Worm (Caenorhabditis elegans): Measurements from ENCODE around the gene tag-290.

The tag-290 gene

DNA sequence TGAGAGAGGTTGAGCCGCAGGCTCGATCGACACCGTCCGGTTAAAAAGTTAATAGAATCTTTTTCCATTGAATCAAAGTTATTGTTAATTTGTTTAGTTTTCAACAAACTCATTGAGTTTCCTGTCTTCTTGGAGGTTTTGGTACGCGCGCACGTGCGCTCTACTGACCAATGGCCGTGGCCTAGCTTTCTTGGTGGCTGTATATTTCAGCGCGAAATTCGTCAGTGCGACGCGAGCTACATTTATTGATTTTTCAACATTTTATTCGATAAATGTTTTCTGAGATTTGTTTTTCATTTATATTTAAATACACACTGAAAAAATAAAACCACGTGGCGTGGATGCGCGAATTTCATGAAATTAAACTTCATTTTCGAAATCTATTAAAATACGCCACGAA is 31.1 kb downstream of the tag-290 start, which contains the start of gene bir-1 (continued):
- TF ChIP-seq elt-3 (tag; optimal IDR thresholded peaks at IDR 0.05) (peak in 1 of 6 experiments; percentile 4), nhr-71 (tag; optimal IDR thresholded peaks at IDR 0.05) (peak; percentile 79), lin-13 (GFP tag; optimal IDR thresholded peaks at IDR 0.05) (peak; percentile 2), ceh-8 (GFP tag; optimal IDR thresholded peaks at IDR 0.05) (no peak), unc-30 (tag; optimal IDR thresholded peaks at IDR 0.05) (no peak), sptf-1 (tag; optimal IDR thresholded peaks at IDR 0.05) (no peak), dpl-1 (GFP tag; optimal IDR thresholded peaks at IDR 0.05) (peak; percentile 72 to 87 (median 79)), unc-130 (tag; optimal IDR thresholded peaks at IDR 0.05) (peak; percentile 55), C04F5.9 (tag; optimal IDR thresholded peaks at IDR 0.05) (no peak), lsy-2 (tag; optimal IDR thresholded peaks at IDR 0.05) (peak; percentile 52 to 80), egl-27 (tag; optimal IDR thresholded peaks at IDR 0.05) (no peak), nhr-12 (tag; optimal IDR thresholded peaks at IDR 0.05) (no peak), nhr-84 (tag; optimal IDR thresholded peaks at IDR 0.05) (no peak), mef-2 (tag; optimal IDR thresholded peaks at IDR 0.05) (no peak), nhr-90 (tag; optimal IDR thresholded peaks at IDR 0.05; ENCODE audit: poor library complexity) (peak; percentile 49), tbx-2 (tag; optimal IDR thresholded peaks at IDR 0.05) (peak; percentile 68), nhr-77 (tag; optimal IDR thresholded peaks at IDR 0.05) (peak; percentile 18), swsn-7 (tag; optimal IDR thresholded peaks at IDR 0.05) (peak; percentile 54), sup-37 (GFP tag; optimal IDR thresholded peaks at IDR 0.05) (no peak), nhr-19 (GFP tag; conservative IDR thresholded peaks at IDR 0.05) (peak; percentile 21), unc-86 (tag; optimal IDR thresholded peaks at IDR 0.05) (peak; percentile 33), pqm-1 (tag; optimal IDR thresholded peaks at IDR 0.05) (no peak), pag-3 (tag; optimal IDR thresholded peaks at IDR 0.05; ENCODE audit: borderline replicate concordance, insufficient read depth) (peak; percentile 19), elt-2 (tag; optimal IDR thresholded peaks at IDR 0.05) (no peak), isw-1 (GFP tag; IDR thresholded peaks at IDR 0.05) (peak; percentile 60), ceh-82 (tag; optimal IDR thresholded peaks at IDR 0.05) (peak in 1 of 3 experiments; percentile 76), nhr-28 (tag; optimal IDR thresholded peaks at IDR 0.05) (no peak), efl-1 (optimal IDR thresholded peaks at IDR 0.05) (peak; percentile 79 to 85), efl-1 (GFP tag; optimal IDR thresholded peaks at IDR 0.05 in 1 of 2) (peak; percentile 82 to 96), zip-4 (GFP tag; optimal IDR thresholded peaks at IDR 0.05) (no peak), hlh-17 (GFP tag; optimal IDR thresholded peaks at IDR 0.05; ENCODE audit: borderline replicate concordance) (no peak), fkh-4 (tag; optimal IDR thresholded peaks at IDR 0.05; ENCODE audit: borderline replicate concordance) (peak; percentile 24), nhr-85 (tag) (peak; percentile 62), mdl-1 (tag; optimal IDR thresholded peaks at IDR 0.05) (peak in 1 of 2 experiments; percentile 84), ztf-11 (tag; optimal IDR thresholded peaks at IDR 0.05) (peak in 1 of 2 experiments; percentile 60)

DNA sequence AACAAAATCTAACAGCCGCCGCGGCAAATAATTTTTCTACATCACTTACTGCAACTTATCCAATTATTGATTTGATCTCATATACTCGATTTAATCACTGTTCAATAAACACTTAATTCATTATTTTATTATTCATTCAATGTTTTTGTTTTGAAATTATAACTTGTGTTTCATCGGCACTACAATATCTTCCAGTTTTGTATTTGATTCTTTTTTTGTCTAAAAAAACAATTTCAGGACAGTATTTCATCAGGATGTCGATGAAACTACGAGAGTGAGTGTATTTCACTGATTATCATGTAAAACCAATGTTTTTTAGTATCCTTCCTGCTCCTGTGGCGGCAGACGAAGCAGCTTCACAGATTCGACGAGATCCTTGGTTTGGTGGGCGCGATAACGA is 32.1 kb downstream of the tag-290 start, which contains the start of gene skp-1:
skp-1 (plus strand) TSS at position 238 of the 400 bp plus-strand sequence.
- TF ChIP-seq nhr-28 (tag; optimal IDR thresholded peaks at IDR 0.05) (no peak), zag-1 (tag; optimal IDR thresholded peaks at IDR 0.05) (no peak)

DNA sequence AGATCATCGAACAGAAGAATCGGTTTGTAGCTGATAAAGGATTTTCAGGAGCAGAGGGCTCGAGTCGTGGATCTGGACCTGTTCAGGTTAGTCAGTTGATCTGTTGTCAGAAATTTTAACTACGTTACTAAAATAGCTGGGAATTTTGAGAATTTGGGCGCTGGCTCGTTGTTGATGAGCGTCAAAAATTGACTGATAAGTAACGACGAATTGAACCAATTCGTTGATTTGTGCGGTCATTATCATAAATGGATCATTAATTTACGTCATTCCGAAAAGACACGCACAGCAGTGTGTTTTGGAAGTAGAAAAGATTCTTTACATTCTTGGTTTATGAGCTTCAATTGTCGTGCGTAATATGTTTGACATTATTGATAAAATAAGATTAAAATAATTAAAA is 34.7 kb downstream of the tag-290 start:
- peak; percentile 1 for TF ChIP-seq pqm-1 (tag; optimal IDR thresholded peaks at IDR 0.05)
- no peak for TF ChIP-seq grh-1 (GFP tag; IDR thresholded peaks at IDR 0.05)
- no peak for TF ChIP-seq nhr-28 (tag; optimal IDR thresholded peaks at IDR 0.05)

DNA sequence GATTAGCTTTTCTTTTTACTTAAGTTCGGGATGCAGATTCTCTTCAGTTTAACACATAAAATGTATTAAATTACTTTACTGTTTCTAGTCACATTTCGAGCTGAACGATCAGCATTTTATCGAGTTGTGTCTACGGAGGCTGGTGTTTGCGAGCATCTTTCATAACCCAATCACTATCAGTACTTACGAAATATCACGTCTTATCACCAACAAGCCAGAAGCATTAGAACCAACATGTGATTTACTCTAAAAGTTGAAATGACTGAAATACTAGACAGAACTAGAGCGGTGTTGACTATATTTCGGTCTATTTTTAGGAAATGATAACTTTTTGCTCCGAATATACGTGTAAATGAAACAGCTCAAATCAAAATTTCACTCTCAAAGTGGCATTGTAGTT is 35.3 kb downstream of the tag-290 start:
- peak; percentile 89 for TF ChIP-seq elt-2 (tag; optimal IDR thresholded peaks at IDR 0.05)
- TF ChIP-seq nhr-90 (tag; optimal IDR thresholded peaks at IDR 0.05; ENCODE audit: poor library complexity): peak; percentile 8
- peak; percentile 32 for TF ChIP-seq pqm-1 (tag; optimal IDR thresholded peaks at IDR 0.05)
- TF ChIP-seq nhr-20 (tag; optimal IDR thresholded peaks at IDR 0.05): peak; percentile 49
- no peak for TF ChIP-seq ceh-63 (GFP tag; optimal IDR thresholded peaks at IDR 0.05)
- TF ChIP-seq lin-35 (GFP tag; optimal IDR thresholded peaks at IDR 0.05): peak in 1 of 2 experiments; percentile 42
- no peak for TF ChIP-seq hpl-2 (GFP tag; optimal IDR thresholded peaks at IDR 0.05)
- peak; percentile 19 for TF ChIP-seq nhr-71 (tag; optimal IDR thresholded peaks at IDR 0.05)
